Worm (Caenorhabditis elegans): ENCODE measurements around the gene ppk-3.

The ppk-3 gene

ce11 chrX:12926998-12927397 lies 48.4 kb downstream of the ppk-3 start:
- no peak for TF ChIP-seq ets-7 (tag; optimal IDR thresholded peaks at IDR 0.05)
- no peak for TF ChIP-seq scrt-1 (GFP tag; IDR thresholded peaks at IDR 0.05)
- TF ChIP-seq ama-1 (optimal IDR thresholded peaks at IDR 0.05), result no peak
- no peak for TF ChIP-seq hnd-1 (tag; optimal IDR thresholded peaks at IDR 0.05)
- TF ChIP-seq aly-1 (tag; optimal IDR thresholded peaks at IDR 0.05), result no peak
- TF ChIP-seq tra-4 (tag; optimal IDR thresholded peaks at IDR 0.05), result no peak
- no peak for TF ChIP-seq ceh-36 (tag; optimal IDR thresholded peaks at IDR 0.05)
- TF ChIP-seq tbx-11 (GFP tag; IDR thresholded peaks at IDR 0.05), result no peak
- TF ChIP-seq F13C5.2 (tag; optimal IDR thresholded peaks at IDR 0.05), result no peak
- TF ChIP-seq sea-1 (GFP tag; conservative IDR thresholded peaks at IDR 0.05), result no peak
- no peak for TF ChIP-seq hmg-4 (GFP tag; optimal IDR thresholded peaks at IDR 0.05)
